Fruit fly (Drosophila melanogaster) whole organism: ENCODE data around the gene CG6503.

ENCODE experiments used
- CG8478 ChIP-seq: fragments of >200 bp; optimal IDR thresholded peaks from 2 replicates; lab custom pipeline; 2018; ENCODE audit warnings: inconsistent platforms
- Dll ChIP-seq: fragments of >200 bp; optimal IDR thresholded peaks from 2 replicates; lab custom pipeline; 2017
- EcR ChIP-seq, 2 experiments: fragments of >200 bp; optimal IDR thresholded peaks; 2 replicates each; lab custom pipeline; 2017; ENCODE audit warnings: missing biosample characterization in 2 of 2, missing genetic modification characterization in 2 of 2, missing genetic modification reagents in 2 of 2
- pan ChIP-seq: fragments of >200 bp; optimal IDR thresholded peaks from 2 replicates; lab custom pipeline; 2017
- psq ChIP-seq: fragments of >200 bp; optimal IDR thresholded peaks from 2 replicates; lab custom pipeline; 2017

DNA sequence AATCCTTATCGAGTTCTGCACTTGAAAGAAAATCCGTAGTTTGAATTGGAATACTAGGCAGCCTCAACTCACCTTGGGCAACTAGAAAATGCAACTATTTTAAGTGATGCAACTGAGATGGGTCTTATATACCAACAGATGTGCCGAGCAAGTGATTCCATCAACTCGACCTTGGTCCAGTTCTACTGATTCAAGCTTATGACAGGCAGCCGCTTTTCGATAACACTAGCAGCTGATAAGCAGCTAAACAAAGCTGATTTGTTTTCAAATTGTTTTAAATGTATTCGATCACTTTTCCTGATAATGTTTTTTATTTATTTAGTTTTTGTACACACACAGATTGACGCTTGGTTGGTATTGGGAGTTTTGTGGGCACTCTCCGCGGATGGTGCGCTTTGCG, at the start of gene CG6503:
- no peak for TF ChIP-seq Dll (lab: Kevin White, UChicago)
- no peak for TF ChIP-seq psq (lab: Kevin White, UChicago)
- no peak for TF ChIP-seq CG8478 (lab: Kevin White, UChicago)
- TF ChIP-seq EcR (GFP tag; optimal IDR thresholded peaks at IDR 0.05; lab: Kevin White, UChicago): no peak
- no peak for TF ChIP-seq pan (lab: Kevin White, UChicago)
